Worm (Caenorhabditis elegans): ENCODE measurements around the gene scl-24.

scl-24 gene

DNA sequence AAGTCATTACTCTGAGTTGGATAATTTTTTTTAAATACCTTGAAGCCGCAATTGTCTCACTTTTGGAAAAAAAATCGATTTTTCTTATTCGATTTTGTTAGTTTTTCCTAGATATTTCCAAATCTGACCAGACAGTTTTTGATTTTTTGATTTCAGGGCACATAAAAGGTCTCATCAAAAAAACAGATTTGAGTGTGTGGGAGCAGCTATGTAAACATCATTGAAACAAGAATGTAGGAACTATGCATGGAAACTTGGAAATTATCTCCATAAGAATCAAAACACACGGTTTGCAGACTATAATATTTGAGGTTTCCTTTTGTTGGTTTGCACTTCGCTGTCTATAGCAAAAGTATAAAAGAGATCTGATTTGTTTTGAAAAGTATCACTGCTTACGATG, at the start of gene scl-24:
Gene scl-24, plus strand, starts transcription at position 301 of the 400 bp plus-strand sequence.
- TF ChIP-seq lin-32 (GFP tag; optimal IDR thresholded peaks at IDR 0.05) (no peak), snpc-4 (tag; optimal IDR thresholded peaks at IDR 0.05) (no peak), nhr-28 (tag; optimal IDR thresholded peaks at IDR 0.05) (no peak), pha-4 (tag; optimal IDR thresholded peaks at IDR 0.05) (no peak), ham-2 (GFP tag; optimal IDR thresholded peaks at IDR 0.05) (no peak), nhr-237 (tag; optimal IDR thresholded peaks at IDR 0.05) (no peak), hlh-1 (tag; optimal IDR thresholded peaks at IDR 0.05) (no peak), tbx-8 (GFP tag; optimal IDR thresholded peaks at IDR 0.05) (no peak), sptf-1 (tag; optimal IDR thresholded peaks at IDR 0.05) (no peak)

DNA sequence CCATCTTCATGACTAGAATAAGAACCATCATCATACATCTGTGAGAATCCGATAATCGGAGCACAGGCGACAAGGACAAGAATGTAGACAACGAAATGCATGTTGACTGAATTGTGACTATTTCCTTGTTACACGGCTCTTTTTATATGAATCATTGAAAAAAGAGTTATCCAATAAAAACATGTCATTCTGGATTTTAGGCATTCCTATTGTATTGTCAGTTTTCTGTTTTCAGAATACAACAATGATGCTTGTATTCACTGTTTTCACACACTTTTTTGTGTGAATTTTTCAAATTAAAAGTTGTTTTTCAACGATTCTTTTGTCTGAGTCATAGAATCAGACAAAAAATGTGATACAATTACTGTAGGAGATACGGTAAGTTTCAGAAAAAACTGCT, 49.6 kb upstream of the scl-24 start, which contains the start of gene F20E11.18:
Gene F20E11.18, minus strand, starts transcription at position 101 of the 400 bp plus-strand sequence.
- TF ChIP-seq ceh-83 (GFP tag; optimal IDR thresholded peaks at IDR 0.05) (no peak), zip-8 (tag; optimal IDR thresholded peaks at IDR 0.05) (no peak), nhr-237 (tag; optimal IDR thresholded peaks at IDR 0.05) (no peak), lin-32 (GFP tag; optimal IDR thresholded peaks at IDR 0.05) (no peak), flh-1 (GFP tag; optimal IDR thresholded peaks at IDR 0.05) (no peak), bed-3 (GFP tag; optimal IDR thresholded peaks at IDR 0.05) (no peak), elt-3 (tag; optimal IDR thresholded peaks at IDR 0.05) (no peak), lin-13 (tag; optimal IDR thresholded peaks at IDR 0.05) (no peak), unc-62 (GFP tag; optimal IDR thresholded peaks at IDR 0.05) (no peak), ceh-39 (tag; optimal IDR thresholded peaks at IDR 0.05) (no peak), sem-2 (GFP tag; optimal IDR thresholded peaks at IDR 0.05) (no peak), cnd-1 (tag; optimal IDR thresholded peaks at IDR 0.05) (no peak), ceh-43 (GFP tag; optimal IDR thresholded peaks at IDR 0.05) (no peak), sptf-1 (tag; optimal IDR thresholded peaks at IDR 0.05) (no peak), nhr-2 (tag; optimal IDR thresholded peaks at IDR 0.05) (no peak)

DNA sequence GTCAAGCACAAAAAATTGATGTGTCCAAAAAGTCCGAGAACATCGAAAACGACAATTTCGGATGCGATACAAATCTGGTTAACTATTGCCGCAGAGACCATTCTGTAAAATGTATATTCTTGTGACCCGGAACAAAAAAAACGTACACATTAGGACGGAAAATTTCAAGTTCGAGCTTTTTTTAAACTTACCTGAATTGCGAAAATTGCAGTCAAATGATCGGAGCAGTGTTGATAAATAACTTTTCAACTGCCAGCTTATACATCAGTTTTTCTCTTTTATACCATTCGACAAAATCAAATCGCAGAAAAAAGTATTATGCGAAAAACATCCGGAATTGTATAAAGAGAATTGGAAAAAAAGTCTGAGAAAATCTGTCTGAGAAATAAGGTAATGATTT, 47.8 kb upstream of the scl-24 start, which contains the start of gene srsx-2:
Gene srsx-2, minus strand, starts transcription at position 101 of the 400 bp plus-strand sequence.
- TF ChIP-seq nhr-76 (tag; optimal IDR thresholded peaks at IDR 0.05) (no peak), zip-8 (tag; optimal IDR thresholded peaks at IDR 0.05) (no peak), ceh-39 (tag; optimal IDR thresholded peaks at IDR 0.05) (no peak), sptf-1 (tag; optimal IDR thresholded peaks at IDR 0.05) (no peak), ceh-83 (GFP tag; optimal IDR thresholded peaks at IDR 0.05) (no peak), lin-32 (GFP tag; optimal IDR thresholded peaks at IDR 0.05) (no peak), drap-1 (GFP tag; optimal IDR thresholded peaks at IDR 0.05) (no peak), bed-3 (GFP tag; optimal IDR thresholded peaks at IDR 0.05) (no peak), flh-1 (GFP tag; optimal IDR thresholded peaks at IDR 0.05) (no peak), unc-120 (tag; optimal IDR thresholded peaks at IDR 0.05; ENCODE audit: poor library complexity, severe bottlenecking) (no peak), M03D4.4 (tag; optimal IDR thresholded peaks at IDR 0.05) (no peak), ham-2 (GFP tag; optimal IDR thresholded peaks at IDR 0.05) (no peak), tbx-8 (GFP tag; optimal IDR thresholded peaks at IDR 0.05) (no peak), elt-3 (tag; optimal IDR thresholded peaks at IDR 0.05) (no peak), unc-39 (tag; optimal IDR thresholded peaks at IDR 0.05) (no peak), cnd-1 (tag; optimal IDR thresholded peaks at IDR 0.05) (no peak), snpc-4 (tag; optimal IDR thresholded peaks at IDR 0.05) (no peak), unc-62 (GFP tag; optimal IDR thresholded peaks at IDR 0.05) (no peak)

DNA sequence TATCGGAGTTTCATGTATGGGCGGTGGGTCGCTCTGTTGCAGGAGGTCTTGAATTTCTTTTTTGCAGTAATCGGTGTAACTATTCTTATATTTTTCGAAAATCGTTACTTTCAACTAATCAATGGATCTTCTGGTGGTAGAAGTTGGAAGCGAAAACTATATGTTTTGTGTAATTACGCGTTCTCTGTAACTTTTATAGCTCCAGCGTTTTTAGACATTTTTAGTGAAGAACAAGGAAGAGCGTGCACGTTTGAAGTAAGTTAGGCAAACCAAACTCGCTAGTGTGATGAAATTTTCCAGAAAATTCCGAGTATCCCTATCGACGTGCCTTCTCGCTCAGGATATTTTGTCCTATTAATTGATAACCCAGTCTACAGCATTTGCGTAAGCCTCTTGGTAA, 46.7 kb upstream of the scl-24 start, which contains the start of gene srh-154:
Gene srh-154, plus strand, starts transcription at position 301 of the 400 bp plus-strand sequence.
- no peak for TF ChIP-seq ces-1 (GFP tag; optimal IDR thresholded peaks at IDR 0.05)
- no peak for TF ChIP-seq ztf-11 (tag; optimal IDR thresholded peaks at IDR 0.05)

DNA sequence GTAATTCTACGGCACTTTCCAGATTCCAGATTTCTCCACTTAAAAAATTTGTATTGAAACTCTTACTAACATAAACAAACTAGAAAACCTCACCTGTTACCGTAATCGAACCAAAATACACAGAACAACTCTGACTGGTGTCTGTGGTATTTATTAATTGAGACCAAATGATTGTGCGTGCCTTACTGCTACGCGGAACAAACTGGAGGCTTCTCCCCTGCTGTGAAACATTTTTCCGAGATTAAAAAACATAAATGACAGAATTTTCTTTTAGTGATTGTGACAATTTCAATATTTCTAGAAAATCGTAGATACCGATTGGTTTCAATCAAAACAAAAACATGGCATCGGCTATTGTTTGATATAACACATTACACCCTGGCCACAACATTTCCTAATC, 36.3 kb upstream of the scl-24 start:
- no peak for TF ChIP-seq nhr-76 (tag; optimal IDR thresholded peaks at IDR 0.05)
- no peak for TF ChIP-seq drap-1 (GFP tag; optimal IDR thresholded peaks at IDR 0.05)
- TF ChIP-seq lin-32 (GFP tag; optimal IDR thresholded peaks at IDR 0.05), result no peak
- TF ChIP-seq unc-120 (tag; optimal IDR thresholded peaks at IDR 0.05; ENCODE audit: poor library complexity, severe bottlenecking), result no peak
- no peak for TF ChIP-seq blmp-1 (tag; optimal IDR thresholded peaks at IDR 0.05)
- no peak for TF ChIP-seq bed-3 (GFP tag; optimal IDR thresholded peaks at IDR 0.05)
- TF ChIP-seq nhr-237 (tag; optimal IDR thresholded peaks at IDR 0.05), result no peak
- TF ChIP-seq lsy-2 (tag; optimal IDR thresholded peaks at IDR 0.05), result no peak
- no peak for TF ChIP-seq sptf-1 (tag; optimal IDR thresholded peaks at IDR 0.05)
- TF ChIP-seq cnd-1 (tag; optimal IDR thresholded peaks at IDR 0.05), result no peak
- TF ChIP-seq nhr-2 (tag; optimal IDR thresholded peaks at IDR 0.05), result no peak
- no peak for TF ChIP-seq snpc-4 (tag; optimal IDR thresholded peaks at IDR 0.05)
- TF ChIP-seq elt-1 (tag; optimal IDR thresholded peaks at IDR 0.05; ENCODE audit: borderline replicate concordance, insufficient read depth), result no peak
- no peak for TF ChIP-seq hlh-1 (tag; optimal IDR thresholded peaks at IDR 0.05)
- TF ChIP-seq tbx-8 (GFP tag; optimal IDR thresholded peaks at IDR 0.05), result no peak
- TF ChIP-seq mab-5 (tag; optimal IDR thresholded peaks at IDR 0.05), result no peak
